Worm (Caenorhabditis elegans): ENCODE data around the gene atgp-2.
A peak's percentile ranks its signal among the peaks of the same experiment; 100 is the strongest.

atgp-2 gene

ce11 chrII:14592629-14593028 lies 51.3 kb downstream of the atgp-2 start:
- TF ChIP-seq nhr-11 (tag; optimal IDR thresholded peaks at IDR 0.05) (peak; percentile 38), sox-4 (tag; optimal IDR thresholded peaks at IDR 0.05) (no peak), ceh-90 (tag; optimal IDR thresholded peaks at IDR 0.05) (no peak), nhr-237 (tag; optimal IDR thresholded peaks at IDR 0.05) (no peak), nhr-77 (tag; optimal IDR thresholded peaks at IDR 0.05) (no peak), dsc-1 (tag; optimal IDR thresholded peaks at IDR 0.05) (no peak), Y116A8C.19 (tag; optimal IDR thresholded peaks at IDR 0.05; ENCODE audit: borderline replicate concordance) (no peak), lin-14 (GFP tag; optimal IDR thresholded peaks at IDR 0.05) (peak; percentile 37), nhr-76 (tag; optimal IDR thresholded peaks at IDR 0.05) (no peak), irx-1 (tag; optimal IDR thresholded peaks at IDR 0.05) (no peak)

ce11 chrII:14591699-14592098 lies 52.2 kb downstream of the atgp-2 start, which contains the start of gene C01G12.7:
Gene C01G12.7 (minus strand): TSS chrII:14591893.
- TF ChIP-seq nhr-20 (tag; optimal IDR thresholded peaks at IDR 0.05) (peak; percentile 12), sox-4 (tag; optimal IDR thresholded peaks at IDR 0.05) (peak; percentile 1), nhr-47 (tag; optimal IDR thresholded peaks at IDR 0.05) (peak; percentile 45), swsn-7 (tag; optimal IDR thresholded peaks at IDR 0.05) (peak; percentile 18), fkh-8 (tag; optimal IDR thresholded peaks at IDR 0.05) (peak; percentile 79), Y116A8C.19 (tag; optimal IDR thresholded peaks at IDR 0.05; ENCODE audit: borderline replicate concordance) (no peak), elt-2 (tag; optimal IDR thresholded peaks at IDR 0.05) (no peak), egl-27 (tag; optimal IDR thresholded peaks at IDR 0.05) (no peak), nhr-71 (tag; optimal IDR thresholded peaks at IDR 0.05) (peak; percentile 61)
